Worm (Caenorhabditis elegans) whole organism, L4 larva: ENCODE measurements around the gene Y71H2AL.4.
A peak's percentile ranks its signal among the peaks of the same experiment; 100 is the strongest.

Source experiments
- D1046.2 ChIP-seq: fragments of 200-800 bp; sonication (Bioruptor generic); IDR thresholded peaks from 2 replicates; pipeline ENCODE4 v1.3.6; 2022; ENCODE audit warnings: missing genetic modification characterization, missing compliant biosample characterization
- F26F4.8 ChIP-seq: fragments of 200-800 bp; sonication (Bioruptor generic); conservative IDR thresholded peaks from 2 replicates; pipeline ENCODE4 v1.3.6; 2022; ENCODE audit warnings: missing genetic modification characterization, missing compliant biosample characterization
- F37D6.2 ChIP-seq: sonication (generic microtip); optimal IDR thresholded peaks from 2 replicates; lab custom pipeline; 2016; ENCODE audit warnings: mild to moderate bottlenecking, missing genetic modification characterization, missing compliant biosample characterization
- F49E8.2 ChIP-seq: sonication (generic microtip); optimal IDR thresholded peaks from 2 replicates; lab custom pipeline; 2016; ENCODE audit warnings: missing compliant biosample characterization, mild to moderate bottlenecking, missing genetic modification characterization, borderline replicate concordance
- Y75B8A.6 ChIP-seq: fragments of 200-800 bp; sonication (Bioruptor generic); IDR thresholded peaks from 2 replicates; pipeline ENCODE4 v1.3.6; 2022; ENCODE audit warnings: missing genetic modification reagents, missing genetic modification characterization, missing compliant biosample characterization
- ZK546.5 ChIP-seq, 2 experiments: sonication (generic microtip); optimal IDR thresholded peaks; 2 replicates each; lab custom pipeline; 2017; ENCODE audit warnings: missing biosample characterization in 2 of 2, missing genetic modification characterization in 2 of 2
- aha-1 ChIP-seq: fragments of 150-350 bp; peaks from one replicate; lab custom pipeline; 2014; ENCODE audit warnings: missing biosample characterization, missing genetic modification characterization
- ama-1 ChIP-seq: fragments of 150-350 bp; optimal IDR thresholded peaks from 2 replicates; lab custom pipeline; 2014; ENCODE audit warnings: inconsistent platforms, mixed read lengths
- arid-1 ChIP-seq: fragments of 200-800 bp; sonication (Bioruptor generic); conservative IDR thresholded peaks from 2 replicates; pipeline ENCODE4 v1.3.6; 2022; ENCODE audit warnings: missing genetic modification reagents, missing genetic modification characterization, missing compliant biosample characterization
- attf-4 ChIP-seq: sonication (generic microtip); optimal IDR thresholded peaks from 3 replicates; lab custom pipeline; 2017; ENCODE audit warnings: missing biosample characterization, missing genetic modification characterization
- cey-2 ChIP-seq: sonication (generic microtip); optimal IDR thresholded peaks from 3 replicates; lab custom pipeline; 2017; ENCODE audit warnings: missing genetic modification characterization, mild to moderate bottlenecking, missing compliant biosample characterization, antibody characterized with exemption, borderline replicate concordance; ENCODE audit not compliant: insufficient read depth
- daf-16 ChIP-seq, 3 experiments: sonication (generic microtip); optimal IDR thresholded peaks; 2 replicates each; lab custom pipeline; 2016 to 2017; ENCODE audit warnings: missing genetic modification characterization in 3 of 3, missing genetic modification reagents in 3 of 3, mild to moderate bottlenecking in 2 of 3, missing compliant biosample characterization in 2 of 3, missing biosample characterization in 1 of 3, moderate library complexity in 1 of 3
- daf-8 ChIP-seq: fragments of 200-800 bp; sonication (Bioruptor generic); IDR thresholded peaks from 2 replicates; pipeline ENCODE4 v1.3.6; 2022; ENCODE audit warnings: missing genetic modification characterization, missing compliant biosample characterization
- dmd-6 ChIP-seq: fragments of 200-800 bp; sonication (Bioruptor generic); IDR thresholded peaks from 2 replicates; pipeline ENCODE4 v1.3.6; 2022; ENCODE audit warnings: missing genetic modification reagents, missing genetic modification characterization, missing compliant biosample characterization
- dmd-8 ChIP-seq: fragments of 200-800 bp; sonication (Bioruptor generic); IDR thresholded peaks from 2 replicates; pipeline ENCODE4 v1.3.6; 2022; ENCODE audit warnings: missing genetic modification characterization, missing compliant biosample characterization
- dpl-1 ChIP-seq: fragments of 150-350 bp; optimal IDR thresholded peaks from 2 replicates; lab custom pipeline; 2014; ENCODE audit warnings: missing biosample characterization, missing genetic modification reagents, missing genetic modification characterization
- duxl-1 ChIP-seq: sonication (generic microtip); optimal IDR thresholded peaks from 2 replicates; lab custom pipeline; 2016; ENCODE audit warnings: mild to moderate bottlenecking, missing genetic modification characterization, moderate library complexity, missing compliant biosample characterization; ENCODE audit not compliant: poor library complexity
- egl-27 ChIP-seq: sonication (generic microtip); optimal IDR thresholded peaks from 3 replicates; lab custom pipeline; 2017; ENCODE audit warnings: missing biosample characterization, missing genetic modification reagents, missing genetic modification characterization
- egl-43 ChIP-seq: fragments of 200-800 bp; sonication (Bioruptor generic); IDR thresholded peaks from 2 replicates; pipeline ENCODE4 v1.3.6; 2022; ENCODE audit warnings: missing genetic modification reagents, missing genetic modification characterization, missing compliant biosample characterization
- fos-1 ChIP-seq: fragments of 150-350 bp; optimal IDR thresholded peaks from 2 replicates; lab custom pipeline; 2014; ENCODE audit warnings: missing biosample characterization, missing genetic modification characterization
- hif-1 ChIP-seq, 2 experiments: sonication (generic microtip); optimal IDR thresholded peaks; 2 replicates each; lab custom pipeline; 2016 to 2017; ENCODE audit warnings: missing compliant biosample characterization in 2 of 2, missing genetic modification characterization in 2 of 2, missing genetic modification reagents in 2 of 2, missing genotype in 2 of 2, mild to moderate bottlenecking in 1 of 2
- hlh-11 ChIP-seq: fragments of 200-800 bp; sonication (Bioruptor generic); optimal IDR thresholded peaks from 2 replicates; lab custom pipeline; 2018; ENCODE audit warnings: mild to moderate bottlenecking, missing genetic modification characterization, missing compliant biosample characterization
- lim-7 ChIP-seq: fragments of 200-800 bp; sonication (Bioruptor generic); IDR thresholded peaks from 2 replicates; pipeline ENCODE4 v1.3.6; 2022; ENCODE audit warnings: missing genetic modification characterization, missing compliant biosample characterization
- lir-3 ChIP-seq: sonication (generic microtip); optimal IDR thresholded peaks from 2 replicates; lab custom pipeline; 2016; ENCODE audit warnings: mild to moderate bottlenecking, missing genetic modification characterization, missing compliant biosample characterization
- lsy-2 ChIP-seq, 2 experiments: fragments of 150-350 bp in 1 of 2; sonication (generic microtip) in 1 of 2; optimal IDR thresholded peaks; 2 replicates each; lab custom pipeline; 2014 to 2017; ENCODE audit warnings: missing biosample characterization in 2 of 2, missing genetic modification characterization in 2 of 2
- mdl-1 ChIP-seq, 2 experiments: fragments of 150-350 bp in 1 of 2; sonication (generic microtip) in 1 of 2; optimal IDR thresholded peaks; 2 replicates each; lab custom pipeline; 2014 to 2017; ENCODE audit warnings: missing biosample characterization in 2 of 2, missing genetic modification characterization in 2 of 2
- mep-1 ChIP-seq: fragments of 150-350 bp; sonication (generic microtip); optimal IDR thresholded peaks from 3 replicates; lab custom pipeline; 2014; ENCODE audit warnings: missing biosample characterization, missing genetic modification characterization
- mes-2 ChIP-seq: sonication (generic microtip); optimal IDR thresholded peaks from 2 replicates; lab custom pipeline; 2016; ENCODE audit warnings: missing genotype, mild to moderate bottlenecking, missing genetic modification characterization, missing compliant biosample characterization; ENCODE audit not compliant: poor library complexity, severe bottlenecking
- mxl-3 ChIP-seq: fragments of 200-800 bp; sonication (Bioruptor generic); optimal IDR thresholded peaks from 2 replicates; lab custom pipeline; 2018; ENCODE audit warnings: mild to moderate bottlenecking, missing genetic modification characterization, missing compliant biosample characterization
- nhr-10 ChIP-seq: fragments of 150-350 bp; optimal IDR thresholded peaks from 2 replicates; lab custom pipeline; 2014; ENCODE audit warnings: missing biosample characterization, missing genetic modification characterization
- nhr-11 ChIP-seq: fragments of 150-350 bp; optimal IDR thresholded peaks from 2 replicates; lab custom pipeline; 2014; ENCODE audit warnings: missing biosample characterization, missing genetic modification characterization
- nhr-25 ChIP-seq: sonication (generic microtip); optimal IDR thresholded peaks from 2 replicates; lab custom pipeline; 2017; ENCODE audit warnings: missing genetic modification characterization, mild to moderate bottlenecking, missing compliant biosample characterization, antibody characterized with exemption, moderate library complexity, borderline replicate concordance; ENCODE audit not compliant: insufficient read depth
- nhr-28 ChIP-seq: fragments of 150-350 bp; optimal IDR thresholded peaks from 2 replicates; lab custom pipeline; 2014; ENCODE audit warnings: missing biosample characterization, missing genetic modification characterization
- nhr-77 ChIP-seq: fragments of 150-350 bp; optimal IDR thresholded peaks from 2 replicates; lab custom pipeline; 2014; ENCODE audit warnings: missing biosample characterization, missing genetic modification characterization
- pha-4 ChIP-seq, 2 experiments: fragments of 150-350 bp in 1 of 2; fragments of 200-800 bp in 1 of 2; sonication (Bioruptor generic) in 1 of 2; IDR thresholded peaks in 1 of 2; optimal IDR thresholded peaks in 1 of 2; 2 replicates each; pipeline versions ENCODE4 v1.3.6 to Lab custom; 2014 to 2022; ENCODE audit warnings: missing genetic modification characterization in 2 of 2, missing genetic modification reagents in 2 of 2, missing biosample characterization in 1 of 2, missing compliant biosample characterization in 1 of 2
- php-3 ChIP-seq: fragments of 200-800 bp; sonication (Bioruptor generic); IDR thresholded peaks from 2 replicates; pipeline ENCODE4 v1.3.6; 2022; ENCODE audit warnings: missing genetic modification reagents, missing genetic modification characterization, missing compliant biosample characterization
- pqm-1 ChIP-seq: sonication (generic microtip); optimal IDR thresholded peaks from 2 replicates; lab custom pipeline; 2017; ENCODE audit warnings: missing biosample characterization, missing genetic modification characterization
- snpc-1.2 ChIP-seq: fragments of 200-800 bp; sonication (Bioruptor generic); IDR thresholded peaks from 2 replicates; pipeline ENCODE4 v1.3.6; 2022; ENCODE audit warnings: missing genetic modification reagents, missing genetic modification characterization, missing compliant biosample characterization
- tag-97 ChIP-seq: fragments of 200-800 bp; sonication (Bioruptor generic); IDR thresholded peaks from 2 replicates; pipeline ENCODE4 v1.3.6; 2022; ENCODE audit warnings: missing genetic modification characterization, missing compliant biosample characterization
- tra-1 ChIP-seq: fragments of 200-800 bp; sonication (Bioruptor generic); IDR thresholded peaks from 2 replicates; pipeline ENCODE4 v1.3.6; 2022; ENCODE audit warnings: missing genetic modification reagents, missing genetic modification characterization, missing compliant biosample characterization
- unc-39 ChIP-seq: sonication (generic microtip); optimal IDR thresholded peaks from 2 replicates; lab custom pipeline; 2017; ENCODE audit warnings: missing biosample characterization, missing genetic modification characterization
- unc-62 ChIP-seq, 3 experiments: fragments of 150-350 bp in 1 of 3; sonication (generic microtip); optimal IDR thresholded peaks in 2 of 3; peaks in 1 of 3; 1 replicate in 1 of 3; 2 replicates in 2 of 3; lab custom pipeline; 2014 to 2017; ENCODE audit warnings: missing biosample characterization in 3 of 3, missing genetic modification characterization in 3 of 3, missing genetic modification reagents in 3 of 3, missing genotype in 1 of 3
- zag-1 ChIP-seq: fragments of 150-350 bp; optimal IDR thresholded peaks from 2 replicates; lab custom pipeline; 2014; ENCODE audit warnings: missing biosample characterization, missing genetic modification characterization
- zip-11 ChIP-seq: fragments of 200-800 bp; sonication (Bioruptor generic); IDR thresholded peaks from 2 replicates; pipeline ENCODE4 v1.3.6; 2022; ENCODE audit warnings: missing genetic modification characterization, missing compliant biosample characterization

Gene Y71H2AL.4

DNA sequence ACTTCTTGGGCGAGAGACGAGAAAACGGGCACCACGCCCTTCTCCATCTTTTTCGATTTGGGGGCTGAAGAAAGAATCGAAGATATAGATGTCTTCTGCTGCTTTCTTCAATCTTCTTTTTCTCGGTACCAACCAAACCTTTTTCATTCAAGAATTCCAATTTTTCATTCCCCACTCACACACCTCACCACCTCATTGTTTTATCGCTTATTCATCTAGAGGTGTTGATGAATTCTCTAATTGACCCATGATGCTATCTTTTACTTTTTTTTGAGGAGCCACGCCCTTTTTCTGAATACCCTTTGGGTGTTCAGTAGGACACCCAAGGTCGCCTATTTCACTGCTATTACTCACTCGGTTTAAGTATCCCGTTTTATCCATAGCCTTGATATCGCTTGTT is 34.7 kb upstream of the Y71H2AL.4 start:
- peak in 1 of 2 experiments; percentile 28 for TF ChIP-seq unc-62 (GFP tag; optimal IDR thresholded peaks at IDR 0.05 in 1 of 2; lab: Kevin White, UChicago)
- no peak for TF ChIP-seq unc-62 (tag; optimal IDR thresholded peaks at IDR 0.05; lab: Kevin White, UChicago)
- TF ChIP-seq snpc-1.2 (GFP tag; lab: Robert Waterston, UW): no peak
- TF ChIP-seq egl-27 (tag; lab: Kevin White, UChicago): no peak
- no peak for TF ChIP-seq mdl-1 (tag; optimal IDR thresholded peaks at IDR 0.05; lab: Kevin White, UChicago)
- TF ChIP-seq zip-11: no peak
- no peak for TF ChIP-seq php-3 (GFP tag; lab: Robert Waterston, UW)
- no peak for TF ChIP-seq dmd-6 (GFP tag; lab: Robert Waterston, UW)

DNA sequence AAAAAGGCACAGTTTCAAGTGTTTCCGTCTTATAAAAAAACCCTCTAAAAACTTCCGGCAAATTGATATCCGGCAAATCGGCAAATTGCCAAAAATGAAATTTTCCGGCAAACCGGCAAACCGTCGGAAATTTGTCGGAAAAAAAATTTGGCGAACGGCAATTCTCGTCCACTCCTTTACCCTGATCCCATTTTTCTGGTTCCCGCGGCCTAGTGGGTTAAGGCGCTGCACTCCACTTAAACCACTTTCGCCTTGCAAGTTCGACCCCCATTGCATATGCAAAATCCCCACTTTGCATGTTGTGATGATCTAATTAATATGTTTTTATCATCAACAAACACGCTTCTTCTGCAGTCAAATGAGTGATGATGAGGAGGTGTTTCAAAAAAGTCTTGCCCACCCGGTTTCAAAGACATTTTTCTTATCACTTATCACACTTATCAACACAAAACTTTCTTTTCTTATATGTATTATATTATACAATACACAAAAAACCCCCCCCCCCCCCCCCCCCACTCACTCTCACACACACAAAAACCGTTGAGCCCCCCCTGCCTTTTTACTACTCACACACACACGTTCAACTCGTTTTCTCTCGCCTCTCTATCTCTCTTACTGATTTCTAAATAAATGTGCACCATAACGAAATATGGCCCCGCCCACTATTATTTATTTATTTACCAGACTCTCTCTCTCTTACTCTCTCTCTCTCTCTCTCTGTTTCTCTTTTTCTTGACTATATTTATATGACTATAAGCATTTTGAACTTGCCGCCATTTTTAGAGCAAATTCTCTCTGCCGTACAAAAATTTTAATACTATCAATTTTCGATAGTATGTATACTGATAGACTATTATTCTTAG is 33.3 kb upstream of the Y71H2AL.4 start:
- TF ChIP-seq hlh-11 (tag; lab: Kevin White, UChicago) (peak; percentile 60), daf-16 (GFP tag; optimal IDR thresholded peaks at IDR 0.05; lab: Kevin White, UChicago) (no peak), daf-16 (tag; optimal IDR thresholded peaks at IDR 0.05; lab: Kevin White, UChicago) (peak; percentile 71), attf-4 (tag; lab: Kevin White, UChicago) (no peak), pqm-1 (tag; lab: Kevin White, UChicago) (peak; percentile 16), tra-1 (GFP tag; lab: Robert Waterston, UW) (0 out of 2 replicates have a peak, but pooled peaks have one; percentile 5), nhr-10 (tag; lab: Kevin White, UChicago) (no peak), pha-4 (GFP tag; IDR thresholded peaks at IDR 0.05; lab: Robert Waterston, UW) (no peak), pha-4 (tag; optimal IDR thresholded peaks at IDR 0.05; lab: Kevin White, UChicago) (peak; percentile 36)

DNA sequence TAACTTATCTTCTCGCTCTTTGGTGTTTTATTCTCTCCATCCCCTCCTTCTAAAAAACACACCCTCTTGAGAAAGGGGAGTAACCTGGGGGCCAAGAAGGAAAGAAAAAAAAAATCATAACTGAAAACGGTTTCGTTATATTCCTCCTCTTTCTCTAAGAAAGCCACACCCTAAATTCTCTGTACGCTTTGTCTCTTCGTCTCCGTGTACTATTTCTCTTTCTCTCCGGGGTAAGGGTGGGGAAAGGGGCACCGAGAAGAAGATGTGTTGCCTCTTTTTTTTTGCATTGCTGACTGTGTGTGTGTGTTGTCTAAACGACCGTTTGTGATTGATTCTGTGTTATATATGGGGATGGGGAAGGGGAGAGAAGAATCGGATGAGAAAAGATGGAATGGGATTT is 30.0 kb upstream of the Y71H2AL.4 start:
- TF ChIP-seq lsy-2 (tag; optimal IDR thresholded peaks at IDR 0.05; lab: Kevin White, UChicago) (no peak), F26F4.8 (no peak), nhr-77 (tag; lab: Kevin White, UChicago) (no peak), F37D6.2 (tag; lab: Kevin White, UChicago) (no peak), Y75B8A.6 (GFP tag; lab: Robert Waterston, UW) (no peak), dmd-8 (GFP tag; lab: Robert Waterston, UW) (no peak), lim-7 (GFP tag; lab: Robert Waterston, UW) (no peak), cey-2 (no peak), nhr-28 (peak; percentile 51), tag-97 (GFP tag; lab: Robert Waterston, UW) (no peak), duxl-1 (tag; lab: Kevin White, UChicago) (no peak), dpl-1 (no peak), ama-1 (lab: Kevin White, UChicago) (no peak), unc-39 (no peak), tra-1 (GFP tag; lab: Robert Waterston, UW) (0 out of 2 replicates have a peak, but pooled peaks have one; percentile 43), lir-3 (tag; lab: Kevin White, UChicago) (no peak), mxl-3 (GFP tag; lab: Kevin White, UChicago) (peak; percentile 56), zag-1 (tag; lab: Kevin White, UChicago) (no peak), fos-1 (tag; lab: Kevin White, UChicago) (no peak), F49E8.2 (tag; lab: Kevin White, UChicago) (no peak), mes-2 (tag; lab: Kevin White, UChicago) (no peak), aha-1 (tag; lab: Kevin White, UChicago) (no peak), nhr-25 (tag; lab: Kevin White, UChicago) (no peak), hif-1 (tag; optimal IDR thresholded peaks at IDR 0.05; lab: Kevin White, UChicago) (no peak), ZK546.5 (tag; optimal IDR thresholded peaks at IDR 0.05; lab: Kevin White, UChicago) (no peak), attf-4 (tag; lab: Kevin White, UChicago) (no peak), egl-43 (GFP tag; lab: Robert Waterston, UW) (no peak), daf-8 (GFP tag; lab: Robert Waterston, UW) (no peak), mep-1 (tag; lab: Kevin White, UChicago) (no peak), nhr-11 (tag; lab: Kevin White, UChicago) (no peak), pqm-1 (tag; lab: Kevin White, UChicago) (no peak), arid-1 (GFP tag; lab: Robert Waterston, UW) (no peak), D1046.2 (GFP tag; lab: Robert Waterston, UW) (no peak)
